Worm (Caenorhabditis elegans) whole organism, young adult: ENCODE data around the gene F26F4.9.

ENCODE experiments used
- B0019.2 ChIP-seq: fragments of 200-800 bp; sonication (Bioruptor generic); conservative IDR thresholded peaks from 2 replicates; pipeline ENCODE4 v1.3.6; 2022; ENCODE audit warnings: missing genetic modification reagents, missing genetic modification characterization, missing compliant biosample characterization
- B0035.1 ChIP-seq: sonication (generic microtip); optimal IDR thresholded peaks from 2 replicates; lab custom pipeline; 2016; ENCODE audit warnings: missing genetic modification characterization, mild to moderate bottlenecking, missing compliant biosample characterization, missing genotype, missing genetic modification reagents
- F10E7.11 ChIP-seq: sonication (generic microtip); optimal IDR thresholded peaks from 2 replicates; lab custom pipeline; 2017; ENCODE audit warnings: mild to moderate bottlenecking, missing genetic modification characterization, moderate library complexity, missing compliant biosample characterization
- F33H1.4 ChIP-seq: fragments of 200-800 bp; sonication (Bioruptor generic); IDR thresholded peaks from 2 replicates; pipeline ENCODE4 v1.3.6; 2022; ENCODE audit warnings: missing genetic modification reagents, missing genetic modification characterization, missing compliant biosample characterization
- F39B2.1 ChIP-seq: fragments of 200-800 bp; sonication (Bioruptor generic); IDR thresholded peaks from 2 replicates; pipeline ENCODE4 v1.3.6; 2022; ENCODE audit warnings: missing genetic modification reagents, missing genetic modification characterization, missing compliant biosample characterization
- K11D2.4 ChIP-seq: fragments of 200-800 bp; sonication (Bioruptor generic); IDR thresholded peaks from 2 replicates; pipeline ENCODE4 v1.3.6; 2022; ENCODE audit warnings: missing genetic modification reagents, missing genetic modification characterization, missing compliant biosample characterization
- T26A5.8 ChIP-seq: sonication (generic microtip); optimal IDR thresholded peaks from 2 replicates; lab custom pipeline; 2016; ENCODE audit warnings: missing genetic modification characterization, missing compliant biosample characterization
- Y53F4B.3 ChIP-seq: fragments of 200-800 bp; sonication (Bioruptor generic); IDR thresholded peaks from 2 replicates; pipeline ENCODE4 v1.3.6; 2022; ENCODE audit warnings: missing genetic modification reagents, missing genetic modification characterization, missing compliant biosample characterization
- Y53G8AR.9 ChIP-seq: fragments of 200-800 bp; sonication (Bioruptor generic); conservative IDR thresholded peaks from 2 replicates; pipeline ENCODE4 v1.3.6; 2022; ENCODE audit warnings: missing genetic modification reagents, missing genetic modification characterization, missing compliant biosample characterization
- aptf-2 ChIP-seq: fragments of 200-800 bp; sonication (Bioruptor generic); conservative IDR thresholded peaks from 2 replicates; pipeline ENCODE4 v1.3.6; 2022; ENCODE audit warnings: missing genetic modification reagents, missing genetic modification characterization, missing compliant biosample characterization
- attf-3 ChIP-seq: fragments of 200-800 bp; sonication (Bioruptor generic); conservative IDR thresholded peaks from 2 replicates; pipeline ENCODE4 v1.3.6; 2022; ENCODE audit warnings: missing genetic modification reagents, missing genetic modification characterization, missing compliant biosample characterization
- die-1 ChIP-seq: sonication (generic microtip); optimal IDR thresholded peaks from 2 replicates; lab custom pipeline; 2016; ENCODE audit warnings: missing genotype, mild to moderate bottlenecking, missing genetic modification characterization, missing compliant biosample characterization
- dpl-1 ChIP-seq: fragments of 150-350 bp; optimal IDR thresholded peaks from 2 replicates; lab custom pipeline; 2014; ENCODE audit warnings: missing biosample characterization, missing genetic modification reagents, missing genetic modification characterization
- efl-1 ChIP-seq: fragments of 150-350 bp; optimal IDR thresholded peaks from 2 replicates; lab custom pipeline; 2014; ENCODE audit warnings: missing biosample characterization, missing genetic modification reagents, missing genetic modification characterization
- ekl-4 ChIP-seq: fragments of 200-800 bp; sonication (Bioruptor generic); IDR thresholded peaks from 2 replicates; pipeline ENCODE4 v1.3.6; 2022; ENCODE audit warnings: missing genetic modification reagents, missing genetic modification characterization, missing compliant biosample characterization
- ets-4 ChIP-seq: fragments of 200-800 bp; sonication (Bioruptor generic); optimal IDR thresholded peaks from 2 replicates; lab custom pipeline; 2018; ENCODE audit warnings: mild to moderate bottlenecking, missing genetic modification characterization, missing compliant biosample characterization
- gei-17 ChIP-seq: fragments of 200-800 bp; sonication (Bioruptor generic); optimal IDR thresholded peaks from 2 replicates; lab custom pipeline; 2018; ENCODE audit warnings: mild to moderate bottlenecking, missing genetic modification characterization, missing compliant biosample characterization
- hlh-12 ChIP-seq: sonication (generic microtip); optimal IDR thresholded peaks from 2 replicates; lab custom pipeline; 2016; ENCODE audit warnings: missing genetic modification characterization, missing compliant biosample characterization
- hmg-1.2 ChIP-seq: fragments of 200-800 bp; sonication (Bioruptor generic); IDR thresholded peaks from 2 replicates; pipeline ENCODE4 v1.3.6; 2022; ENCODE audit warnings: missing genetic modification reagents, missing genetic modification characterization, missing compliant biosample characterization
- lir-1 ChIP-seq: fragments of 200-800 bp; sonication (Bioruptor generic); conservative IDR thresholded peaks from 2 replicates; pipeline ENCODE4 v1.3.6; 2022; ENCODE audit warnings: missing genetic modification reagents, missing genetic modification characterization, missing compliant biosample characterization
- lsl-1 ChIP-seq: fragments of 200-800 bp; sonication (Bioruptor generic); optimal IDR thresholded peaks from 2 replicates; lab custom pipeline; 2018; ENCODE audit warnings: mild to moderate bottlenecking, missing genetic modification characterization, moderate library complexity, missing compliant biosample characterization
- lsy-27 ChIP-seq: sonication (generic microtip); optimal IDR thresholded peaks from 2 replicates; lab custom pipeline; 2017; ENCODE audit warnings: missing genetic modification characterization, mild to moderate bottlenecking, missing compliant biosample characterization, antibody characterized with exemption, missing genotype, borderline replicate concordance; ENCODE audit not compliant: insufficient read depth
- madf-10 ChIP-seq: sonication (generic microtip); optimal IDR thresholded peaks from 2 replicates; lab custom pipeline; 2016; ENCODE audit warnings: mild to moderate bottlenecking, missing genetic modification characterization, missing compliant biosample characterization
- madf-6 ChIP-seq: fragments of 200-800 bp; sonication (Bioruptor generic); IDR thresholded peaks from 2 replicates; pipeline ENCODE4 v1.3.6; 2022; ENCODE audit warnings: missing genetic modification reagents, missing genetic modification characterization, missing compliant biosample characterization
- mel-28 ChIP-seq: sonication (generic microtip); optimal IDR thresholded peaks from 2 replicates; lab custom pipeline; 2016; ENCODE audit warnings: borderline replicate concordance, mild to moderate bottlenecking, missing genetic modification characterization, missing compliant biosample characterization
- mxl-1 ChIP-seq: sonication (generic microtip); optimal IDR thresholded peaks from 2 replicates; lab custom pipeline; 2016; ENCODE audit warnings: missing genetic modification characterization, missing compliant biosample characterization
- rpc-1 ChIP-seq, 2 experiments: fragments of 150-350 bp in 1 of 2; sonication (generic microtip) in 1 of 2; optimal IDR thresholded peaks; 2 replicates each; lab custom pipeline; 2014 to 2018; ENCODE audit warnings: missing biosample characterization in 1 of 2, missing genetic modification characterization in 1 of 2, missing genetic modification reagents in 1 of 2, missing genotype in 1 of 2
- sdz-38 ChIP-seq: sonication (generic microtip); optimal IDR thresholded peaks from 2 replicates; lab custom pipeline; 2016; ENCODE audit warnings: missing genotype, missing genetic modification characterization, missing compliant biosample characterization
- sea-2 ChIP-seq: fragments of 200-800 bp; sonication (Bioruptor generic); IDR thresholded peaks from 2 replicates; pipeline ENCODE4 v1.3.6; 2022; ENCODE audit warnings: missing genetic modification characterization, missing compliant biosample characterization
- snpc-1.1 ChIP-seq: sonication (generic microtip); optimal IDR thresholded peaks from 2 replicates; lab custom pipeline; 2017; ENCODE audit warnings: missing genetic modification characterization, mild to moderate bottlenecking, missing compliant biosample characterization, antibody characterized with exemption, moderate library complexity, missing genotype, missing genetic modification reagents; ENCODE audit not compliant: insufficient read depth
- snpc-3.4 ChIP-seq: sonication (generic microtip); optimal IDR thresholded peaks from 2 replicates; lab custom pipeline; 2017; ENCODE audit warnings: missing genetic modification characterization, mild to moderate bottlenecking, missing compliant biosample characterization, antibody characterized with exemption, moderate library complexity, missing genotype, missing genetic modification reagents
- snpc-4 ChIP-seq, 5 experiments: fragments of 150-350 bp in 1 of 5; sonication (generic microtip) in 4 of 5; optimal IDR thresholded peaks; 2 replicates each; lab custom pipeline; 2014 to 2018; ENCODE audit warnings: missing genetic modification characterization in 5 of 5, missing biosample characterization in 3 of 5, antibody characterized with exemption in 2 of 5, mild to moderate bottlenecking in 2 of 5, missing compliant biosample characterization in 2 of 5, missing genotype in 2 of 5, moderate library complexity in 2 of 5, missing genetic modification reagents in 1 of 5
- sptf-2 ChIP-seq: fragments of 200-800 bp; sonication (Bioruptor generic); optimal IDR thresholded peaks from 2 replicates; lab custom pipeline; 2018; ENCODE audit warnings: mild to moderate bottlenecking, missing genetic modification characterization, missing compliant biosample characterization
- xnd-1 ChIP-seq: sonication (generic microtip); optimal IDR thresholded peaks from 2 replicates; lab custom pipeline; 2016; ENCODE audit warnings: missing genotype, missing genetic modification reagents, missing genetic modification characterization, missing compliant biosample characterization
- ztf-18 ChIP-seq: sonication (generic microtip); optimal IDR thresholded peaks from 2 replicates; lab custom pipeline; 2016; ENCODE audit warnings: missing genotype, mild to moderate bottlenecking, missing genetic modification characterization, missing compliant biosample characterization

The F26F4.9 gene

DNA sequence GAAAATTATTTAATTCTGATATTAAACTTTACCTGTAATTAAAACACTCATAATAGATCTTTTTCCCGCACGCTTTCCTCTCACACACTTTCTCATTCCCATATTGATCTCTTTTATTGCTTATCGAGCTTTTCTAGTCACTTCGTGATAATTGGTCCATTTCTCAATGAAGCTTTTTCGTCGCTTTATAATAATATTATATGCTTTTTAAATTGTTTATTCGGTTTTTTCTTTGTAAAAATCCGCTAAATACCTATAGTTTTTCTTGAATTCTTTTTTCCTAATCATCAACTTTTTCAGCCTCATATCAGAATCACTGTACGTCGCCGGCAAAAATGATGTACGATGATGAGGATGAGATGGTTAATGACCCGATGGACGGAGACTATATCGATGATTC lies 26.9 kb upstream of the F26F4.9 start, which contains the start of gene rpb-2:
Gene rpb-2, plus strand, starts transcription at position 301 of the 400 bp plus-strand sequence.
- TF ChIP-seq Y53G8AR.9 (GFP tag; lab: Robert Waterston, UW) = 0 out of 2 replicates have a peak, but pooled peaks have one; percentile 17
- TF ChIP-seq ztf-18 (tag; lab: Kevin White, UChicago) = no peak

DNA sequence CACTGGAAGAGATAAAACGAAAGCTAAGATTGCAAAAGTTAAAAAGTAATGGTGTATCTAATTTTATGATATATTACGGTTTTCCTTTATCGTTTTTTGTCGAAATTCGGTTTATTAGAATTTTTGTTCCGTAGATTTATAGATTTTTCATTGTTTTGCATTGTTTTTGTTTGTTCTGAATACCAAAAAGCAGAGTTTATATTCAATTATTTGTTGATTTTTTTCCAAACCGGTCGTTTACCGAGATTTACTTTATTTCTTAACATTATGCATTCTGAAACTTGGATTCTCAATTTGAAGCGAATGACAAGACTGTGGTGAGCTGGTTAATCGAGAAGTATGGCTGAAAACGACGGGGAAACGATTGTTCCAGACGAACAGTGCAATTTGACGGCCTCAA lies 24.7 kb upstream of the F26F4.9 start, which contains the start of gene fsn-1:
Gene fsn-1, plus strand, starts transcription at position 301 of the 400 bp plus-strand sequence.
- TF ChIP-seq madf-6 (GFP tag; lab: Robert Waterston, UW) (0 out of 2 replicates have a peak, but pooled peaks have one; percentile 37), Y53G8AR.9 (GFP tag; lab: Robert Waterston, UW) (0 out of 2 replicates have a peak, but pooled peaks have one; percentile 21), mxl-1 (no peak), snpc-1.1 (tag; lab: Kevin White, UChicago) (no peak), Y53F4B.3 (GFP tag; lab: Robert Waterston, UW) (no peak)

DNA sequence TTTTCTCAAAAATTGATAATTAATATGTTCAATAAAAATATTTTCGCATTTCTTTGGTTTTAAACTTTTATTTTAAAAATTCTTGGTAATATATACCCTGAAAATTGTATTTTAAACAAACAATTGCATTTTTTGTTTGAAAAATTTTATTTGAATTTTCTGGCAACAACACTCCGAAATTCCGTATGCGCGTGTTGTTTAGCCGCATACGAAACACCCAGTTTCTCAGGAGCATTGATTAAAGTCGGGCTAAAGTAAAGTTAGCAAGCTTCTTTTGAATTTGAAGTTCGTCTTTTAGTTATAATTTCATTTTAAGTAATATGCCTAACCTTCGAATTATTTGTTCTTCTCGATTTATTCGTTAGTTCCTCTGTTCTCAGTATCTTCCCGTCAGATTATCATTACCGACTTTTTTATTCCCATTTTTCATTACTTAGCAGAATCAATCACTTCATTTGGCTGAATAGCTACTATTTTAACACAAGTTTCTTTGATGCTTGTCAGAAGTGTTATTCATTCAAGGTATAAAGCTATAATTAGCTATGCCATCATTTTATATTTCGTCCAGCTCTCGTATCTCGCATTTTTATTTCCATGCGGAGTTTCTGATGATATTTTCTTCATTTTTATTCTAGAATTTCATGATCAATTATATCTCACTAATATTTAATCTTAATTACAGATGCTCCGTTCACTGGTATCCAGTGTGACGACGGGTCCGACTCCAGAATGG lies 22.7 kb upstream of the F26F4.9 start, which contains the start of gene mrps-18C:
Gene mrps-18C, plus strand, starts transcription at position 683 of the 733 bp plus-strand sequence.
- TF ChIP-seq die-1 (tag; lab: Kevin White, UChicago) (no peak), efl-1 (GFP tag; lab: Kevin White, UChicago) (peak; percentile 4), attf-3 (GFP tag; lab: Robert Waterston, UW) (peak; percentile 92)

DNA sequence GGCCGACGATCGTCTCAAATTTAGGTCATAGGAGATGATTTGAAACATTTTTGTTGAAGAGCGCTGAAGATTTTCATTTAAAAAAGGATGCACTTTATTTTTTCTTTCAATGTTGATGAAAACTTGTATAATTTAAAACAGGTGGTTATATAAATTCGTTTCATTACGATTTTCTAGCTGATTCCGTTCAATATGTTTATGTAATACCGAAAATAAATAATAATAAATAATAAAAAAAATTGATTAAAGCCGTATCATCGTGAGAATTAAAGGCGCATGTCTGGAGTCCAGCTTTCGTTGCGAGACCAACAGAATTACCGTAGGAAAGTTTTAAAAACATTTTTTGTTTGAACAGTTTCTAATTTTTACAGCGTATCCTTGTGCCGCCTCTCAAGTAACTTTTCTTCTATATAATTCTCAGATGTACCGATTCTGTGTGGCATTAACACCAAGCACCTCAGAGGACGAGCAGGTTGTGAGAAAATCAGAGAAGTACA lies 19.9 kb upstream of the F26F4.9 start, which contains the start of the genes C26E6.12 and eri-9:
Gene C26E6.12, minus strand, starts transcription at position 51 of the 497 bp plus-strand sequence.
Gene eri-9, plus strand, starts transcription at position 248 of the 497 bp plus-strand sequence.
- no peak for TF ChIP-seq attf-3 (GFP tag; lab: Robert Waterston, UW)
- TF ChIP-seq F33H1.4 = peak; percentile 56; the same call in 1 of the 2 replicates
- TF ChIP-seq sea-2 (GFP tag; lab: Robert Waterston, UW) = no peak
- peak; percentile 66 for TF ChIP-seq lsl-1 (GFP tag; lab: Kevin White, UChicago)
- no peak for TF ChIP-seq sdz-38
- no peak for TF ChIP-seq rpc-1 (optimal IDR thresholded peaks at IDR 0.05; lab: Kevin White, UChicago)
- no peak for TF ChIP-seq rpc-1 (tag; optimal IDR thresholded peaks at IDR 0.05; lab: Kevin White, UChicago)
- TF ChIP-seq mel-28 (tag; lab: Kevin White, UChicago) = no peak
- no peak for TF ChIP-seq snpc-4 (GFP tag; optimal IDR thresholded peaks at IDR 0.05; lab: Kevin White, UChicago)
- no peak for TF ChIP-seq snpc-4 (tag; optimal IDR thresholded peaks at IDR 0.05; lab: Kevin White, UChicago)
- TF ChIP-seq, all 124 proteins: peak for 2

DNA sequence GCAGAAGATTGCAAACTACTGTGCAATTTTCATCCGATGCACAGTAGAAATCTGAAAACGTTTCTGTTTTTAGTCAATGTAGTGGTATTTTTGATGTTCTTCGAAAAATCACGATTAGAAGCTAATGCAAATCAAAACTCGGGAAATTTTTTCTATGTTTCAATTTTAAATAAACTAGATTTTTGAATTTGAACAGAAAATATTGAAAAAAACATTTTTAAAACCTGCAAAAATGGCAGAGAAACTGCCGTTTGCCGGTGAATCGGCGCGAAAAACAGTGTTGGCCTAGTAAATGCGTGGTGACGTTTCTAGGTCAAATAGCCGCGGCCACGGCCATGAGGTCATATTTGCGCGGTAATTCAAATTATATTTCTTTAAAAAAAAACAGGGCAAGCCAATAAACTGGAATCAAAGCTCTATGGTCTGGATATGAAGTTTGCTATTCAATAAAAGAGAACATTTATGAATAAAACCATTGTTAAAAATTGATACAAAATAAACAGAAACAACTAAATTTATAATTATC lies 17.9 kb upstream of the F26F4.9 start, which contains the start of gene set-2:
Gene set-2, minus strand, starts transcription at position 51 of the 526 bp plus-strand sequence.
- no peak for TF ChIP-seq lsy-27 (tag; lab: Kevin White, UChicago)
- TF ChIP-seq madf-10 (tag; lab: Kevin White, UChicago) = peak; percentile 55
- peak; percentile 84 for TF ChIP-seq lir-1 (GFP tag; lab: Robert Waterston, UW)
- TF ChIP-seq ets-4 (GFP tag; lab: Kevin White, UChicago) = no peak
- TF ChIP-seq F10E7.11 (tag; lab: Kevin White, UChicago) = peak; percentile 38
- TF ChIP-seq gei-17 (GFP tag; lab: Kevin White, UChicago) = no peak
- peak; percentile 58 for TF ChIP-seq xnd-1 (tag; lab: Kevin White, UChicago)
- TF ChIP-seq Y53G8AR.9 (GFP tag; lab: Robert Waterston, UW) = peak; percentile 51; the same call in 1 of the 2 replicates
- TF ChIP-seq sptf-2 (GFP tag; lab: Kevin White, UChicago) = peak; percentile 84
- peak; percentile 58; the same call in 1 of the 2 replicates for TF ChIP-seq K11D2.4 (GFP tag; lab: Robert Waterston, UW)
- peak; percentile 48 for TF ChIP-seq hmg-1.2 (GFP tag; lab: Robert Waterston, UW)
- TF ChIP-seq snpc-3.4 (tag; lab: Kevin White, UChicago) = peak; percentile 78
- TF ChIP-seq attf-3 (GFP tag; lab: Robert Waterston, UW) = peak; percentile 66
- no peak for TF ChIP-seq B0035.1 (tag; lab: Kevin White, UChicago)
- TF ChIP-seq T26A5.8 = no peak
- peak; percentile 92 for TF ChIP-seq dpl-1 (GFP tag; lab: Kevin White, UChicago)
- TF ChIP-seq ekl-4 (GFP tag; lab: Robert Waterston, UW) = peak; percentile 65; the same call in 1 of the 2 replicates
- TF ChIP-seq hlh-12 = no peak
- 0 out of 2 replicates have a peak, but pooled peaks have one; percentile 41 for TF ChIP-seq aptf-2
- peak; percentile 72 for TF ChIP-seq B0019.2 (GFP tag; lab: Robert Waterston, UW)
- peak; percentile 81; the same call in 1 of the 2 replicates for TF ChIP-seq F39B2.1 (GFP tag; lab: Robert Waterston, UW)
- TF ChIP-seq Y53F4B.3 (GFP tag; lab: Robert Waterston, UW) = no peak
